Worm (Caenorhabditis elegans) whole organism, L4/young adult: ENCODE results near the gene W03B1.9.
"Not testable (repeated sequence)": the region's sequence is repeated elsewhere in the genome, so short reads cannot be mapped to it uniquely, and the experiment has no call there.

Source experiments
- W03F9.2 ChIP-seq: fragments of 150-350 bp; optimal IDR thresholded peaks from 2 replicates; lab custom pipeline; 2014; ENCODE audit warnings: missing biosample characterization, missing genetic modification characterization
- dao-5 ChIP-seq: sonication (generic microtip); optimal IDR thresholded peaks from 2 replicates; lab custom pipeline; 2016; ENCODE audit warnings: missing genotype, missing genetic modification characterization, moderate library complexity, missing compliant biosample characterization
- him-1 ChIP-seq: sonication (generic microtip); optimal IDR thresholded peaks from 2 replicates; lab custom pipeline; 2016; ENCODE audit warnings: missing genotype, missing genetic modification reagents, missing genetic modification characterization, missing compliant biosample characterization

Gene W03B1.9

DNA sequence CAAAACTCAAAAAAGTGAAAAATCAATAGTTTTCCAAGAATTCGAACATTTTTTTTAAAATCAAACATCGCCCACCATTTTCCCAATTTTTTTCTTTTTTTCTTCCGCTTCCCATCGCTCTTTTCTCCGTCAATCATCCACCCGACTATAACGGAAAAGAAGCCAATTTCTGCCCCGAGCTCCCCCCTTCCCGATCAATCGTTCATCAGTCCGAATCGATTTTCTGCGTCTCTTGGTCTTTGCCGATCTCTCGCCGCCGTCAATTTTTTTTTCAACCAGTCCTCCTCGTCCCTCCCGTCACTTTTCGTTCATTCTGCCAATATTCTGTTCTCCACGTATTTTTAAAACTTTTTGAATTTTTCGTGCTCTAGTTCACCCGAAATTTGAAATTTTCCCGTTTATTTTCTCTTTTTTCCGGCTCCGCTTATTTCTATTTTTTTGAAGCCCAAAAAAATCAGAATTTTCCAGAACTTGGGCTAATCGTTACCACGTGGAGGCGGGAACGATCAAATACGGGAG, 37.2 kb upstream of the W03B1.9 start, which contains the start of gene ell-1:
TSS of gene ell-1 (plus strand) at position 469 of the 519 bp plus-strand sequence.
- TF ChIP-seq W03F9.2 (no peak), dao-5 (tag; lab: Kevin White, UChicago) (no peak), him-1 (tag; lab: Kevin White, UChicago) (no peak)

DNA sequence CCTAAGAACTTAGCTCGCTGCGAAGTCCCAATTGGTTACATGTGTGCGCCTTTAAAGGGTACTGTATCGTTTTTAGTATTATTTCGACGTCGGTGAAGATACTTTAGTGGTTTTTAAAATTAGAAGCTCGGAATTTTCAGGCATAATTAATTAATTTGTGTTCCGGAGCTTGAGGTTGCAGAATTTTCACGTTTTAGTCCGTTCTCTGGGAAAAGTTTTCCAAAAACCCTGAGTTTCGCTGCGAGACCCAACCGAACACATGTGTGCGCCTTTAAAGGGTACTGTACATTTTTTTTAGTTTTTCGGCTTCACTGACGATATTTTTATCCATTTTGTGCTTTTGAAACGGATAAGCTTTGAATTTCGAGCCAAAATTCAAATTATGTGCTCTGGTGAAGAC, 36.7 kb upstream of the W03B1.9 start:
- TF ChIP-seq dao-5 (tag; lab: Kevin White, UChicago) (no peak), W03F9.2 (peak; percentile 29), him-1 (tag; lab: Kevin White, UChicago) (no peak)

DNA sequence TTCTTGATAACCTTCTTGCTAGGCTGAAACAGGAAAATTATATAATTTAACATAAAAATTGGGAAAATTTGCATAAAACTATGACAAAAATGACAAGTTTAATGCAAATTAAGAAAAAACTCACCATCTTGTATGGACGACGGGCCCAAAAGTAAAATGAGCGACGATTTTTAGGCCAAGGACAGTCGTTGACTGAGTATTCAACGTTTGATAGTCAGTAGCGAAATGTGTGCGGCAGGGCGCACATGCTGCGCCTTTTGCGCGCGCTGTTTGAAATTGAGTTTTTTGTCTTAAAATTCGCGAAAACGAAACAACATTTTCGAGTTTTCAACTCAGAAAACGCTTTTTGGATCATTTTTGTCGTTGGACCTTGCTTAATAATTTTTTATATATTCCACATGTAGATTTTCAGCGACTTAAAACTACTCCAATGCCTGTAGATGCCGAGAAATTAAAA, 33.7 kb upstream of the W03B1.9 start, which contains the start of the genes rpl-7A and set-21:
TSS of gene rpl-7A (minus strand) at position 153 of the 457 bp plus-strand sequence.
TSS of gene set-21 (plus strand) at position 407 of the 457 bp plus-strand sequence.
- TF ChIP-seq him-1 (tag; lab: Kevin White, UChicago) (peak; percentile 73), dao-5 (tag; lab: Kevin White, UChicago) (no peak), W03F9.2 (peak; percentile 79)

DNA sequence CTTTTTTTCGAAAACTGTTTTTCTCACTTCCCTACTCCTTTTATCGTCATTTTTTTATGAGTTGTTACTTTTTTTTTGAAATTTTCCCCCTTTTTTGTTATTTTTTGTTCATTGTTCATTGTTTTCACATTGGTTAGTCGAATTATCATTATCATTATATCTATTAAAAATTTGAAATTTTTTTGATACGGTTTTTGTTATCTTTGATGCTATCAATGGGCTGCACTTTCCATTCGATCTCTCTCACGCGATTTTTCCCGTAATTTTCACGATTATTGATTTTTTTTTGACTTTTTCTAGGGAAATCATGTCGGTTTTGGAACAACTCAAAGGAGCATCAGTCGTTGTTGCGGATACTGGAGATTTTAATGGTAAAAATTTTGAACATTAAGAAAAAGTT, 29.6 kb upstream of the W03B1.9 start, which contains the start of gene tald-1:
TSS of gene tald-1 (plus strand) at position 301 of the 400 bp plus-strand sequence.
- TF ChIP-seq him-1 (tag; lab: Kevin White, UChicago) (no peak), dao-5 (tag; lab: Kevin White, UChicago) (no peak), W03F9.2 (no peak)

DNA sequence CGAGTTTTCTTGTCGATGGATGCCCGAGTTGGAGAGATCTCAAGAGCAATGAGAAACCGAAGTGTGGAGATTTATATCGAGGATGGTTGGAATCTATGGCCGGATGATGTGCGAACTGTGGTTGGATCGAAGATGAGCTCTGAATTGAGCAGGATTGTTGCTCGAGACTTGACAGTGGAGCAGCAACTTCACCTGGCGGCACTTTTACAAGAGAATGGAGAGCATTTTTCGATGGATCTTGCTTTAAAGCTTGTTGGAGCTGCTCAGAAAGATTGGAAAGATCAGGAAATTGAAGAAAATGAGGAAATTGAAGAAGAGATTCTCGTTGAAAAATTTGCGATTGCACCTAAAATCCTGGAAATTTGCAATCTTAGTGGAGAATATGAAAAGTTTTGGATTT, 12.3 kb upstream of the W03B1.9 start:
- no peak for TF ChIP-seq dao-5 (tag; lab: Kevin White, UChicago)
- TF ChIP-seq W03F9.2 = no peak

DNA sequence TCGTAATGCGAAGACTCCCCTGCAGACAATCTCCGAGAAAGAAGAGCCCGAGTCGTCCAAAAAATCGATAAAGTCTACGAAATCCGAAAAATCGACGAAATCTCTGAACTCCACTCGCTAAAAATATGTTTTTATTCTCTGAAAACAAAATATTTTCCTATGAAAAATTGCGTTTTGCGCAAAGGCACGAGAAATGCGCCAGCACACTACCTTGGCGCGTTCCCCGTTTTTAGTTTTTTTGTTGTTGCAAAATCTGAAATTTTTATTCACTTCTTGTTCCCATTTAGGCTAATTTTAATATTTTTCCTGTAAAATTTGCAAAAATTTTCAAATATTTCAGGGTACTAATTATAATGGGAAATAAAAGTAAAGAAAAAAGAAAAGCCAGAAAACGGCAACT, 3.7 kb upstream of the W03B1.9 start, which contains the start of gene F55F10.1:
TSS of gene F55F10.1 (plus strand) at position 341 of the 400 bp plus-strand sequence.
- TF ChIP-seq him-1 (tag; lab: Kevin White, UChicago) (no peak), W03F9.2 (peak; percentile 67), dao-5 (tag; lab: Kevin White, UChicago) (no peak)

DNA sequence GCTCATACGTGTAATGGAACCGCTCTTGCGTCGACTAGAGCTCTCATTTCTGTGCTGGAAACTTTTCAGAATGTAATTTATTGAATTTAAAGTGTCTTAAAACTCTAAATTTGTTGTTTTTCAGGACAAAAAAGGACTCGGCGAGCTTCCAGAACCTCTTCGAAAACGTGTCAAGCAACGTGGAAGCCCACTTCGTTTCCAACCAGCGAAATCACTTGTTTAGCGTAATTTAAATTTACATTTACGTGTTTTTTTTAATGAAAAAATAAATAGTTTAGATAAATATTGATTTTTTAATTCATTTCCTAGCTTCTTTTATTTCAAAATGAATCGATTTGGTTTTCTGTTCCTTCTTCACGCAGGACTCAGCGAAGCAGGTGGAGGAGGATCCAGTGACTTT, 2.9 kb upstream of the W03B1.9 start, which contains the start of gene F55F10.3:
TSS of gene F55F10.3 (plus strand) at position 301 of the 400 bp plus-strand sequence.
- TF ChIP-seq W03F9.2 (no peak), dao-5 (tag; lab: Kevin White, UChicago) (no peak), him-1 (tag; lab: Kevin White, UChicago) (no peak)

DNA sequence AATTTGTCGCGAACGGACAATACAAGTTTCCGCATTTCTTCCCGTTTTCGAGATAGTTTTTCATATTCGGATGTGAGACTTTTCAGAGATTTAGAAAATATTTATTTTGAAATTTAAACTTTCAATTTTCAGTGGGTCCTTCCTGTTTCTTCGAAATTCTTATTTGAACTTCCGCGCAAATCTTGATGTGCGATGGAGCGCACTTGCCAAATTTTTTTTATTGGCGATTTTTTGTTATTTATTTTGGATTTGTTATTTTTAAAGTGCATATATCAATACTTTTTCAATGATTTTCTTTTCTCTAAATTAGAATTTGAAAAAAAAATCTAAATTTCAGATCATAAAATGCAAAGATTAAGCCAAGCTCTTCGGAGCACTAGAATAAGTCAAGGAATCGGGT, 517 bp upstream of the W03B1.9 start, which contains the start of gene sars-2:
TSS of gene sars-2 (plus strand) at position 341 of the 400 bp plus-strand sequence.
- TF ChIP-seq him-1 (tag; lab: Kevin White, UChicago) = no peak
- no peak for TF ChIP-seq W03F9.2
- TF ChIP-seq dao-5 (tag; lab: Kevin White, UChicago) = no peak

DNA sequence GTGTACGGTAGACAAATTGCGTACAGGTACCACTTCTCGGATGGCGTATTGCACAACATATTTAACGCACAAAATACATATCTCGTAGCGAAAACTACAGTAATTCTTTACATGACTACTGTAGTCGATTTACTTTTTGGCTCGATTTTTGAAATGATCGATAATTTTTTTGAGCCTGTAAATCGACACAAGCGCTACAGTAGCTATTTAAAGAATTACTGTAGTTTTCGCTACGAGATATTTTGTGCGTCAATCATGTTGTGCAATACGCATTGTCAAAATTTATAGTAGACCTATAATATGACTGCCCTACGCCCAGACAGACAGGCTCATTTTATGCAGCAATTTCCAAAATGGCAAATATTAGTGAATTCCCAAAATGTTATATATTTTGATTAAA, 8.6 kb downstream of the W03B1.9 start, which contains the start of gene W03B1.5:
TSS of gene W03B1.5 (plus strand) at position 301 of the 400 bp plus-strand sequence.
- not testable (repeated sequence) for TF ChIP-seq him-1 (tag; lab: Kevin White, UChicago); W03F9.2; dao-5 (tag; lab: Kevin White, UChicago)

DNA sequence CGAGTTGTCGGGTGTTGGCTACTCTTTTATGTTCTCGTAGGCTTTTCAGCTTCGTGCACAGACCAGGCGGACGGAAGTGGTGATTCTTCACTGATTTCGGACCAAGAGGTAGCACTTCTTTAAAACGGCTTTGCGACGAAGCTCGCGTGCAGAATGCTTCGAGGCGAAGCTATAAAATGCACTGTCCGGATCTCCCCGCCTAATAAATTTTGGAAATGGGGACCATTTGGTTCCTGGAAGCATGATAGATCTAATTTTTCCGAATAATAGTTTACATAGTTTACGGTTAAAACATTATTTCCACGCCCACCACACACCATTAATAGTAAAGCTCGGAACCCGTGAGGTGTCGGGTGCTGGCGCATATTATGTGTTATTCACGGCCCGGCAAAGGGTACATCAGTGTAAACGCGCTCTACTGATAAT, 9.2 kb downstream of the W03B1.9 start:
- TF ChIP-seq him-1 (tag; lab: Kevin White, UChicago) (no peak), dao-5 (tag; lab: Kevin White, UChicago) (no peak), W03F9.2 (no peak)

DNA sequence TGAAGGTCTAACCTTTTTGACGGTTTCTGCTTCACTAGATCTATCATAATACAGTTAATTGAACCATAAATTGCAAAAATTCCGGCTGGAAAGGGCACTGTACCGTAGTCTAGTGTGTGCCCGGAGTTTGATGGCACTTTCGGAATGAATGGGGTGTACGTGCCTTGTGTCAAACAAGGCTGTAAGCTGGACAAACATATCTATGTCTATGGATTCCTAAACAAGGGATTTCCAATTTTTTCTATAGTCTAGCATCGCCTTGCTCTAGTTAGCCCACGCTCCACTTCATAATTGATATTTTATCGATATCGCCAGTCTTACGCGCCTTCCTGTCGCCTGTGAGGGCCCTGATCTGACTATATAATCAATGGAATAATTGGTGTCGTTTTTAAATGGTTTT, 10.3 kb downstream of the W03B1.9 start, which contains the start of gene oac-52:
TSS of gene oac-52 (minus strand) at position 101 of the 400 bp plus-strand sequence.
- TF ChIP-seq him-1 (tag; lab: Kevin White, UChicago) (no peak), W03F9.2 (no peak), dao-5 (tag; lab: Kevin White, UChicago) (no peak)

DNA sequence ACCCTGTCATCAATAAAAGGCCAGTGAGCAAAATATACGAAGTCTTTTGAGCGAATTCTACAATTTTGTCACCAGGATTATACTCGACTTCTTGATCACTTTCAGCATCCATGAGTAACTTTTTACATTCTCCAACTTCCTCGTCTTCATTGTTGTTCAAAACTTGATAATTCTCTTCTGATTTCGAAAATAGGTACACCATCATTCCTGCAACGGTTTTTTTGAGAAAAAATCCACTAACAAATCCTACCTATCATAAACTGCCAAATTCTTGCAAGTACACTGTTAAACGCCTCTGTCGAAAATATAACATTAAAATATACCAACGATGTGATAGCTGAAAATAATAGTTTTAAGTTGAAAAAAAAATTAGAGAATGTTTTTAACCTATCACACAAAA, 12.0 kb downstream of the W03B1.9 start:
- no peak for TF ChIP-seq him-1 (tag; lab: Kevin White, UChicago)
- TF ChIP-seq dao-5 (tag; lab: Kevin White, UChicago) = no peak
- no peak for TF ChIP-seq W03F9.2

DNA sequence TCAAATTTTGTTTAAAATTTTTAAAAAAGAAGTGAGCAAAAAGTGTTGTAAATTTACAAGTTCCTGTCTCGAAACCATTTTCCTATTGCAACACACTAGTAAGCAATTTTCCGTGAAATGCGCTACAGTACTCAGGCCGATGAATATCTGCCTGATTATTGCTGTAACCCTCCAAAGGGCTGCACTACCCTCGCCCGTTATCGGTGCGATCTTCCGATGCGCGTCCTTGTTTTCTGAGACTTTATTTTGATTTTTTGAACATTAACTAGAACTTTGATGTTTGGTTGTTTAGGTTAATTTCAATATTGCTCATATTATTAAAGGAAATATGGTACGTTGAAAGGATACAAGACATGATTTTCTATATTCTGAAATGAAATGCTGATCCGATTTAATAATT, 18.6 kb downstream of the W03B1.9 start:
- TF ChIP-seq W03F9.2 (no peak), dao-5 (tag; lab: Kevin White, UChicago) (no peak), him-1 (tag; lab: Kevin White, UChicago) (no peak)

DNA sequence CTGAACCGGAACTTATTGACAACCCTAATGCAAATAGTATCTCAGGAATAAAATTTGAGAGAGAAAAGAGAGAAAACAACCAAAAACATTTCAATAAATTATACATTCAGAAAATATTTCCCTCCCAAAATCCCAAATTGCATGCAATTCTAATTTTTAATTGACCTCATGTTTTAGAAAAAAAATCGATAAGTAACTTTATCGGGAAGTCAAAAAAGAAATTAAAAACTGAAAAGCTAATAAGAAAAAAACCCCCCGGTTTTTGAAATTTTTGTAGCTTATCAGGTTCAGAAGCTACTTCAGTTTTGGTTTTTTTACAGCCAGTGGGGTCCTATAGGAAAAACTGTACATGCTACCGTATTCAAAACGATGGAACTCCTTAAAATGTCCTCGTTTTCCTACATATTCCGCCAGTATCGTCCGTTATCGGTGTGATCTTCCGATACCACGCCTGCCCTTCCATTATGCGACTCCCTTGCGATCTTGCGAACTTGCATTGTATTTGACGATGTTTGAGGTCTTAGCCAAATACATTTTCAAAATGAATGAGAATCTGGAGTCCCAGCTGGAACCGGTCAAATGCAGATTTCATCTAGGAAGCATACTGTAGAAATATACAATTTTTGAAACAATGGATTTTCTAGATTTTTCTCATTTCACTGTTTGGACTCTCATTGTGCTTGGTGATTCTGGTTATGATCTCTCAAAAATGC, 20.5 kb downstream of the W03B1.9 start, which contains the start of the genes W03B1.3 and oac-51:
TSS of gene W03B1.3 (minus strand) at position 101 of the 713 bp plus-strand sequence.
TSS of gene oac-51 (plus strand) at position 663 of the 713 bp plus-strand sequence.
- TF ChIP-seq him-1 (tag; lab: Kevin White, UChicago) (no peak), W03F9.2 (no peak), dao-5 (tag; lab: Kevin White, UChicago) (no peak)
